Worm (Caenorhabditis elegans) whole organism, mixed stage, embryonic: ENCODE results near the gene col-117.

ENCODE experiments used
- drap-1 ChIP-seq: fragments of 200-800 bp; sonication (Bioruptor generic); optimal IDR thresholded peaks from 3 replicates; lab custom pipeline; 2018; ENCODE audit warnings: mild to moderate bottlenecking, missing genetic modification characterization, missing compliant biosample characterization
- elt-1 ChIP-seq: sonication (generic microtip); optimal IDR thresholded peaks from 2 replicates; lab custom pipeline; 2017; ENCODE audit warnings: missing genetic modification characterization, mild to moderate bottlenecking, missing compliant biosample characterization, antibody characterized with exemption, moderate library complexity, borderline replicate concordance; ENCODE audit not compliant: insufficient read depth
- elt-3 ChIP-seq: fragments of 150-350 bp; optimal IDR thresholded peaks from 2 replicates; lab custom pipeline; 2014; ENCODE audit warnings: missing biosample characterization, missing genetic modification characterization
- lin-13 ChIP-seq: fragments of 150-350 bp; optimal IDR thresholded peaks from 2 replicates; lab custom pipeline; 2014; ENCODE audit warnings: missing biosample characterization, missing genetic modification characterization
- lsy-2 ChIP-seq: fragments of 150-350 bp; optimal IDR thresholded peaks from 2 replicates; lab custom pipeline; 2014; ENCODE audit warnings: missing biosample characterization, missing genetic modification characterization
- mab-5 ChIP-seq: fragments of 150-350 bp; optimal IDR thresholded peaks from 2 replicates; lab custom pipeline; 2014; ENCODE audit warnings: missing biosample characterization, missing genetic modification characterization
- nhr-12 ChIP-seq: fragments of 150-350 bp; optimal IDR thresholded peaks from 2 replicates; lab custom pipeline; 2014; ENCODE audit warnings: missing biosample characterization, missing genetic modification characterization
- nhr-237 ChIP-seq: fragments of 150-350 bp; optimal IDR thresholded peaks from 2 replicates; lab custom pipeline; 2014; ENCODE audit warnings: missing biosample characterization, missing genetic modification characterization
- nhr-76 ChIP-seq: sonication (generic microtip); optimal IDR thresholded peaks from 2 replicates; lab custom pipeline; 2017; ENCODE audit warnings: missing biosample characterization, missing genetic modification characterization
- unc-39 ChIP-seq: fragments of 150-350 bp; optimal IDR thresholded peaks from 2 replicates; lab custom pipeline; 2014; ENCODE audit warnings: missing biosample characterization, missing genetic modification characterization

DNA sequence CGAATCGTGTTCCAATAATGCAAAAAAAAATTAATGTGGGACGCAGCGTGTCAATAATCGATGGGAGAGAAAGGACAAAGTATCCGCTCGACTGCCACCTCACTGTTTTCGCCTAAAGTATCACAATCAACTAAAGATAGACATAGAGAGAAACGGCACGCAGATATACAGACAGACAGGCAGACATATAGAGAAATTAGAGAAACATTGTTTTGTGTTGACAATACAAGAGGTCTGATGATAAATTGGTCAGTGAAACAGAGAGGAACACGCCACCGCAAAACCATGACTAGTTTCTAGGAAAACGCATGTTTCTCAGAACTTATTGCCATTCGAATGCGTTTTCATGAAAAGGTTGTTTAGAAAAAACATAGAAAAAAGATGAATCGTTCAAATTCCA lies 6.6 kb upstream of the col-117 start, which contains the start of gene T28C6.8:
- TF ChIP-seq nhr-76 (tag; lab: Kevin White, UChicago) (no peak), nhr-237 (tag; lab: Kevin White, UChicago) (no peak), lsy-2 (tag; lab: Kevin White, UChicago) (no peak), unc-39 (tag; lab: Kevin White, UChicago) (no peak), elt-1 (no peak), mab-5 (no peak), elt-3 (tag; lab: Kevin White, UChicago) (no peak), drap-1 (GFP tag; lab: Kevin White, UChicago) (no peak), nhr-12 (tag; lab: Kevin White, UChicago) (no peak), lin-13 (tag; lab: Kevin White, UChicago) (no peak)
